Worm (Caenorhabditis elegans) whole organism, dauer: ENCODE measurements around the gene ZK688.12.
"Not testable (repeated sequence)": the region's sequence is repeated elsewhere in the genome, so short reads cannot be mapped to it uniquely, and the experiment has no call there.

Source experiments
- unc-62 ChIP-seq: sonication (generic microtip); optimal IDR thresholded peaks from 2 replicates; lab custom pipeline; 2017; ENCODE audit warnings: missing biosample characterization, missing genetic modification reagents, missing genetic modification characterization

Gene ZK688.12

ce11 chrIII:7913488-7913887 is at the start of gene ZK688.12:
Gene ZK688.12 (minus strand): TSS chrIII:7913588.
- TF ChIP-seq unc-62 = no peak

ce11 chrIII:7962641-7963040 is 49.3 kb upstream of the ZK688.12 start, which contains the start of gene F54H12.4:
Gene F54H12.4 (minus strand): TSS chrIII:7962741.
- TF ChIP-seq unc-62 = not testable (repeated sequence)

DNA sequence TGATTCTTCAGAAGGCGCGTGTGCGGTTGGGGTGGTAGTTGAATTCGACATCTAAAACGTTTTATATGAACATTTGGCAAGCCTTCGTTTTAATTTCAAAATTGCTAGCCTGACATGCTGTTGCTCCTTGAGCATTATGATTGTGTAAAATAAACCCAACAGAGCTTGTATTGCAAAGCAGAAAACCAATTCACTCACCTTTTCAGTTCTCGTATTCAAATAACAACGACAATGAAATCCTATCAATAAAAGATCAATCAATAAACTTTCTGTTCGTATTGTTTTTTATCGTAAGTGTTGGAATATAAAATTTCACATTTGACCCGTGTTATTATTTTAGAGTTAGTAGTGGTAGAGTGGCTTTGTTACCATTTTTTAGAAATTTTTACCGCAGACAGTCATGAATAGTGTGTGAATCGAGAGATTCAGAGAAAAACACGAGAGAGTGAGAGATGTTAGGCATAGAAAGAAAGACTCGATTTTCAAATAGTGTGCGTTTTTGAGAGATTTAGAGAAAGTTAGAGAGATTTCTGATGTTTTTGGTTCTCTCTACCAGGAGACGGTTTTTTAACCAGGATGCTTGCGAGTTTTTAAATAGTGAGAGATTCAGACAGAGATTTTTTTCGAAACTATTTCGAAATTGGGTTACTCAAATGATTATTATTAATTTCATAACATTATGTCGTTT is 45.7 kb upstream of the ZK688.12 start, which contains the start of gene F54H12.10:
Gene F54H12.10, minus strand, starts transcription at position 51 of the 688 bp plus-strand sequence.
- not testable (repeated sequence) for TF ChIP-seq unc-62

ce11 chrIII:7958085-7958484 is 44.7 kb upstream of the ZK688.12 start, which contains the start of gene C29E4.11:
Gene C29E4.11 (minus strand): TSS chrIII:7958114.
- no peak for TF ChIP-seq unc-62

ce11 chrIII:7956965-7957364 is 43.6 kb upstream of the ZK688.12 start, which contains the start of gene C29E4.9:
Gene C29E4.9 (minus strand): TSS chrIII:7957065.
- TF ChIP-seq unc-62 = no peak

- TF ChIP-seq unc-62 = no peak
Observed at ce11 chrIII:7953208-7953607, 39.8 kb upstream of the ZK688.12 start, which contains the start of gene let-754. Gene let-754 (minus strand): TSS chrIII:7953308.

- TF ChIP-seq unc-62 = no peak
Observed at ce11 chrIII:7952077-7952765, 38.8 kb upstream of the ZK688.12 start, which contains the start of gene C29E4.15. Gene C29E4.15 (plus strand): TSS chrIII:7952623.

ce11 chrIII:7950447-7950846 is 37.1 kb upstream of the ZK688.12 start:
- TF ChIP-seq unc-62 = no peak

ce11 chrIII:7948802-7949201 is 35.4 kb upstream of the ZK688.12 start, which contains the start of gene col-90:
Gene col-90 (plus strand): TSS chrIII:7948838.
- no peak for TF ChIP-seq unc-62

ce11 chrIII:7947677-7948076 is 34.3 kb upstream of the ZK688.12 start:
- no peak for TF ChIP-seq unc-62

DNA sequence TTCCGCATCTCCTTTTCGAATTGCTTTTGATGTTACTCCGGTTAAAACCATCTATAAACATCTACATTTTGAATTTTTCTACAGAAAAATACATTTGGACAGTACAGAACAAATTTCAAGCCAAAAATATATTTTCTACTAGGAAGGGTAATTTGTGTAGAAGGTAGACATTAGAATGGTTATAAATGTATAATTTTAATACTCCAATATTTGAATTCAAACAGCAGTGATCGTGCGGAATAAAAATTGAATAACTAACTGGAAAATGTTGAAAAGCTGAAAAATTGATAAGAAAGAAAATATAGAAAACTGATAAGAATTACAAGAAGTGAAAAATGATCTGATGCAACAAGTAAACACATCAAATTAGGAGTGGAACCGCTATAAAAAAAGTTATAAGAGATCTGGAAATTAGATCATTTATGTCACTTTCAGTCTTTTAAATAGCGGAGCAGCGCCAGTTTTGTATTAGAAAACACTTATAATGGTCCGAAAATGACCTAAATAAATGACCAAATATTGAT is 33.6 kb upstream of the ZK688.12 start, which contains the start of gene gsto-1:
Gene gsto-1, minus strand, starts transcription at position 51 of the 524 bp plus-strand sequence.
- TF ChIP-seq unc-62 = no peak

ce11 chrIII:7941417-7941816 is 28.0 kb upstream of the ZK688.12 start, which contains the start of gene kle-2:
Gene kle-2 (plus strand): TSS chrIII:7941717.
- TF ChIP-seq unc-62 = no peak

DNA sequence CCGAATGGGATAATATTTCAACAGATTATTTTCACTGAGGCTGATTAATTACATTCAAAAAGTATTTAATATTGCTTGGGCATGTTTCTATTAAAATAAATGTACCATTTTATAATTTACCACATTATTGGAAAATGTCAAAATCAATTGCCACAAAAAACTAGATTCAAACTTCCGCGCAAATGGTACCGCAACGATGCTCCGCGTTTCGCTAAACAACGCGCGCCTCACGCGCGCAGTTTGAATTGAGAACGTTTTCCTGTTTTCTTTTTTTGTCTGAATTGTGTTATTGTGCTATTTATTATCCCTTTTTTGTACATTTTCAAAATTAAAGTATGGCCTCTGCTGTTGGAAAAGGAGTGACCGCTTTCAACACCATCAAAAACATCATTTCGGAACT is 27.4 kb upstream of the ZK688.12 start, which contains the start of gene C29E4.12:
Gene C29E4.12, plus strand, starts transcription at position 333 of the 400 bp plus-strand sequence.
- no peak for TF ChIP-seq unc-62

- TF ChIP-seq unc-62 = no peak
Observed at ce11 chrIII:7937548-7937947, 24.2 kb upstream of the ZK688.12 start, which contains the start of gene C29E4.10. Gene C29E4.10 (plus strand): TSS chrIII:7937848.

- TF ChIP-seq unc-62 = no peak
Observed at ce11 chrIII:7933235-7933634, 19.8 kb upstream of the ZK688.12 start, which contains the start of gene ran-2. Gene ran-2 (plus strand): TSS chrIII:7933535.

- TF ChIP-seq unc-62 = no peak
Observed at ce11 chrIII:7928549-7929129, 15.3 kb upstream of the ZK688.12 start, which contains the start of the genes C29E4.13 and npp-15. Gene C29E4.13 (minus strand): TSS chrIII:7928717. Gene npp-15 (plus strand): TSS chrIII:7929043.
